Worm (Caenorhabditis elegans) whole organism, L1 larva: ENCODE results near the gene acp-2.

ENCODE experiments used
- alr-1 ChIP-seq: fragments of 200-800 bp; sonication (Bioruptor generic); optimal IDR thresholded peaks from 2 replicates; lab custom pipeline; 2018; ENCODE audit warnings: borderline replicate concordance, mild to moderate bottlenecking, missing genetic modification characterization, missing compliant biosample characterization
- ceh-82 ChIP-seq, 3 experiments: fragments of 150-350 bp in 1 of 3; sonication (generic microtip) in 2 of 3; optimal IDR thresholded peaks; 2 replicates each; lab custom pipeline; 2014 to 2017; ENCODE audit warnings: missing biosample characterization in 3 of 3, missing genetic modification characterization in 3 of 3
- ces-1 ChIP-seq: fragments of 150-350 bp; optimal IDR thresholded peaks from 2 replicates; lab custom pipeline; 2014; ENCODE audit warnings: missing biosample characterization, missing genetic modification reagents, missing genetic modification characterization
- fos-1 ChIP-seq: fragments of 150-350 bp; optimal IDR thresholded peaks from 2 replicates; lab custom pipeline; 2014; ENCODE audit warnings: missing biosample characterization, missing genetic modification characterization
- hlh-4 ChIP-seq: sonication (generic microtip); optimal IDR thresholded peaks from 2 replicates; lab custom pipeline; 2016; ENCODE audit warnings: mild to moderate bottlenecking, missing genetic modification characterization, missing compliant biosample characterization
- nhr-11 ChIP-seq: fragments of 150-350 bp; optimal IDR thresholded peaks from 2 replicates; lab custom pipeline; 2014; ENCODE audit warnings: missing biosample characterization, missing genetic modification characterization
- pag-3 ChIP-seq: sonication (generic microtip); optimal IDR thresholded peaks from 2 replicates; lab custom pipeline; 2017; ENCODE audit warnings: missing genetic modification characterization, mild to moderate bottlenecking, missing compliant biosample characterization, antibody characterized with exemption, borderline replicate concordance; ENCODE audit not compliant: insufficient read depth
- rnt-1 ChIP-seq: sonication (generic microtip); optimal IDR thresholded peaks from 2 replicates; lab custom pipeline; 2016; ENCODE audit warnings: mild to moderate bottlenecking, missing genetic modification characterization, moderate library complexity, missing compliant biosample characterization
- unc-30 ChIP-seq: sonication (generic microtip); optimal IDR thresholded peaks from 2 replicates; lab custom pipeline; 2017; ENCODE audit warnings: missing biosample characterization, missing genetic modification characterization
- zag-1 ChIP-seq: fragments of 150-350 bp; optimal IDR thresholded peaks from 2 replicates; lab custom pipeline; 2014; ENCODE audit warnings: missing biosample characterization, missing genetic modification characterization

ce11 chrII:8409538-8409937 lies 22.3 kb downstream of the acp-2 start:
- no peak for TF ChIP-seq zag-1 (tag; lab: Kevin White, UChicago)
- no peak for TF ChIP-seq alr-1 (tag; lab: Kevin White, UChicago)
- TF ChIP-seq fos-1 (tag; lab: Kevin White, UChicago): no peak
- TF ChIP-seq ceh-82 (tag; optimal IDR thresholded peaks at IDR 0.05; lab: Kevin White, UChicago): no peak
- TF ChIP-seq pag-3: no peak
- TF ChIP-seq hlh-4 (tag; lab: Kevin White, UChicago): no peak
- no peak for TF ChIP-seq nhr-11 (tag; lab: Kevin White, UChicago)
- no peak for TF ChIP-seq rnt-1
- no peak for TF ChIP-seq unc-30
- no peak for TF ChIP-seq ces-1
